Worm (Caenorhabditis elegans): ENCODE data around the gene R11D1.2.

Gene R11D1.2

DNA sequence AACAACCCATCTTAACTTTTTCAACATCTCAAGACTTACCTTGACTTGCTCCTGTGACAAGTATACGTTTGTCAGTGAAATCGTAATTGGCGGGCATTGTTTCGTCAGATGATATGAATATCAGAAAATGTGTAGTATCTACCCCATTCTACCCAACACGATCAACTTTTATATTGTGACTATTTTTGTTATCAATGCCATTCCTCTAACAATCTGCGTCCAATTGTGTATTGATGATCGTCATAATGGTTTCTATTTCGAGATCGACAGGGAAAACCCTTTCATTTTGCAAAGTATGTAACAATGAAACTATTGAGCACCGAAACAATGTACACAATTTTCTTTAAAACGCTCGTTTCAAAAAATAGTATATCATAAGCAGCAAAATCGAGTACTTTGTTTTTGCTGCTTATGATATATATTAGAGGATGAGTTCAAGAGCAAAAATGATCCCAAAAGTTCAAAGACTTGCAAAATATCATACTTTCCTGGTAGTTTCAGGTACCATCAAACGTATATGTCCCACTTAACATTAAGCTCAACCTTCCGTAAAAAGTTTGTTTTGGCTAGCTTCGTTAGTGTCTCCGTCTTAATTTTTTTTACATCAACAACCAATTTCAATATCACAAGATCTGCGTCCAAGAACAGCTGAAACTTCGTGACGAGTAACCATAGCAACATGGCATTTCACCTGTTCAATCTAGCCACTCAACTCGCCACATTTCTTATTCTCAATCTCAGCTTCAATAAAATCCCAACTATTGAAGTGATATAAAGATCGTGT is 25.3 kb downstream of the R11D1.2 start, which contains the start of the genes dhs-21 and xbx-9:
dhs-21 (minus strand) TSS at position 181 of the 784 bp plus-strand sequence.
xbx-9 (plus strand) TSS at position 734 of the 784 bp plus-strand sequence.
- TF ChIP-seq xbp-1 (tag; optimal IDR thresholded peaks at IDR 0.05) = no peak
- peak; percentile 48 for TF ChIP-seq blmp-1 (tag; optimal IDR thresholded peaks at IDR 0.05)
- TF ChIP-seq elt-3 (tag; optimal IDR thresholded peaks at IDR 0.05) = peak in 4 of 6 experiments; percentile 32 to 88 (median 74)
- peak in 1 of 2 experiments; percentile 39 for TF ChIP-seq lin-35 (GFP tag; optimal IDR thresholded peaks at IDR 0.05)
- no peak for TF ChIP-seq ets-5 (GFP tag; IDR thresholded peaks at IDR 0.05)
- TF ChIP-seq lin-14 (GFP tag; optimal IDR thresholded peaks at IDR 0.05) = peak; percentile 31
- peak; percentile 60 for TF ChIP-seq elt-2 (tag; optimal IDR thresholded peaks at IDR 0.05)
- no peak for TF ChIP-seq nhr-47 (tag; optimal IDR thresholded peaks at IDR 0.05)
- peak; percentile 7 for TF ChIP-seq nhr-90 (tag; optimal IDR thresholded peaks at IDR 0.05; ENCODE audit: poor library complexity)
- TF ChIP-seq nhr-12 (tag; optimal IDR thresholded peaks at IDR 0.05) = no peak
- peak; percentile 35 for TF ChIP-seq nhr-71 (tag; optimal IDR thresholded peaks at IDR 0.05)
- TF ChIP-seq pax-3 (tag; optimal IDR thresholded peaks at IDR 0.05) = no peak
- no peak for TF ChIP-seq F16B12.6 (tag; optimal IDR thresholded peaks at IDR 0.05)
- TF ChIP-seq lsy-2 (tag; optimal IDR thresholded peaks at IDR 0.05) = peak in 1 of 2 experiments; percentile 26
- TF ChIP-seq nhr-20 (tag; optimal IDR thresholded peaks at IDR 0.05) = peak; percentile 43
- no peak for TF ChIP-seq fkh-10 (GFP tag; optimal IDR thresholded peaks at IDR 0.05)

DNA sequence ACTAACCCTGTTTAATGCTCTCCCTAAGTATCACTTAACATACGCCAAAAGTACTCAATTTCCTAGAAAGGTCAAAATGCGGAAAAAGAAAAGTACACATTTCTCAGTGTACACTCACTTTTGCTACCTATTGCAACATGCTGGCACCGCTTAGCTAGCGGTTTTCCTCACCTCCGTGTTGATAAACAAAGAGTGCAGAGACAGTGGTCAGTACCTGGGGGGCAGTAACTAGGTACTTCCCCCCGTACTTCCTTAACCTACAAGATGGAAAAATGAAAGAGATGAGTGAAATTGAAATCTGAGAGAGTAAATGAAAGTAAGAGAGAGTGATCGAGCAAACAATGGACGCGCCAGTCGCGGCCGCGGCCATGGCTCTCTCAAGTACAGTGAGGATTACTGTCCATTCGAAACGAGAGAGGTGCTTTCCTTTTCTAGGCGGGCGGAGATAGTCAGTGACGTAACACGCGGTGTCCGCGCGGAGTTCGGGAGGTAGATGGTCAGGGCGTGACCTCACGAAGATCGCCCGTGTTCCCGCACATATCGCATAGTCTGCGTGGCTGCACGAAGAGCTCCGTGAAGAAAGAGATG is 27.9 kb downstream of the R11D1.2 start, which contains the start of gene cky-1:
cky-1 (plus strand) TSS at position 538 of the 588 bp plus-strand sequence.
- TF ChIP-seq pqm-1 (tag; optimal IDR thresholded peaks at IDR 0.05) = no peak
- TF ChIP-seq lir-3 (tag; optimal IDR thresholded peaks at IDR 0.05; ENCODE audit: poor library complexity) = no peak

DNA sequence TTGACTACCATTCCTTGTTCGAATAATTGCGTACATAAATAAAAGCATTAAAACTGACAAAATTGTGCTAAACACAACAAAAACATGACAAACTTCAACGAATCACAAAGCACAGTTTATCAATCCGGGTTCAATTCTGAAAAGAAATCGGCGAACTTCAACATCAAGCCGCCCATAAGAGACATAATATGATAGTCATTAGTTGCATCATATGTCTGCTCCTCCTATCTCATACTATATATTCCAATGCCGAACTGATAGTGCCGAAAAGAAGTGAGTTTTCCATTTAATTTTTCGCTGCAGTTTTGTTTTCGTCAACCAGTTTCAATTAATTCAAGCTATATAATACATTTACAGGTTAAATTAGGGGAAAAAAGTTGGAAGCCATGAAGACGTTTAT is 33.3 kb downstream of the R11D1.2 start, which contains the start of gene hrg-7:
hrg-7 (plus strand) TSS at position 358 of the 400 bp plus-strand sequence.
- no peak for TF ChIP-seq ceh-88 (GFP tag; IDR thresholded peaks at IDR 0.05)
- TF ChIP-seq rnt-1 (tag; optimal IDR thresholded peaks at IDR 0.05) = no peak
- no peak for TF ChIP-seq C34B4.2 (tag; optimal IDR thresholded peaks at IDR 0.05)
- no peak for TF ChIP-seq nhr-19 (GFP tag; conservative IDR thresholded peaks at IDR 0.05)
- TF ChIP-seq nhr-90 (tag; optimal IDR thresholded peaks at IDR 0.05; ENCODE audit: poor library complexity) = peak; percentile 12
- no peak for TF ChIP-seq dpl-1 (GFP tag; optimal IDR thresholded peaks at IDR 0.05)
- TF ChIP-seq unc-86 (tag; optimal IDR thresholded peaks at IDR 0.05) = no peak
- TF ChIP-seq unc-30 (tag; optimal IDR thresholded peaks at IDR 0.05) = no peak
- no peak for TF ChIP-seq skn-1 (tag; optimal IDR thresholded peaks at IDR 0.05)
- TF ChIP-seq xbp-1 (tag; optimal IDR thresholded peaks at IDR 0.05) = no peak
- TF ChIP-seq fkh-4 (tag; optimal IDR thresholded peaks at IDR 0.05; ENCODE audit: borderline replicate concordance) = no peak
- no peak for TF ChIP-seq lin-13 (GFP tag; optimal IDR thresholded peaks at IDR 0.05)
- no peak for TF ChIP-seq ceh-90 (tag; optimal IDR thresholded peaks at IDR 0.05)
- no peak for TF ChIP-seq nhr-85 (tag)
- peak; percentile 19 for TF ChIP-seq nhr-71 (tag; optimal IDR thresholded peaks at IDR 0.05)
- no peak for TF ChIP-seq C16A3.4 (tag; optimal IDR thresholded peaks at IDR 0.05)
- no peak for TF ChIP-seq alr-1 (tag; optimal IDR thresholded peaks at IDR 0.05; ENCODE audit: borderline replicate concordance)
- no peak for TF ChIP-seq aly-2 (tag; optimal IDR thresholded peaks at IDR 0.05)
- TF ChIP-seq elt-2 (tag; optimal IDR thresholded peaks at IDR 0.05) = peak; percentile 90
- no peak for TF ChIP-seq ets-5 (GFP tag; IDR thresholded peaks at IDR 0.05)
- TF ChIP-seq grh-1 (GFP tag; IDR thresholded peaks at IDR 0.05) = no peak
- TF ChIP-seq ceh-63 (GFP tag; optimal IDR thresholded peaks at IDR 0.05) = no peak
- no peak for TF ChIP-seq egl-13 (tag; optimal IDR thresholded peaks at IDR 0.05)
- TF ChIP-seq nhr-237 (tag; optimal IDR thresholded peaks at IDR 0.05) = no peak
- TF ChIP-seq mep-1 (tag; optimal IDR thresholded peaks at IDR 0.05) = no peak
